Fruit fly (Drosophila melanogaster) S2 (cell line): ENCODE data around the gene EMC5.

Source experiments
- CG8478 ChIP-seq: fragments of >200 bp; optimal IDR thresholded peaks from 2 replicates; lab custom pipeline; 2018
- CTCF ChIP-seq, 2 experiments: fragments of >200 bp; optimal IDR thresholded peaks; 2 replicates each; lab custom pipeline; 2018

DNA sequence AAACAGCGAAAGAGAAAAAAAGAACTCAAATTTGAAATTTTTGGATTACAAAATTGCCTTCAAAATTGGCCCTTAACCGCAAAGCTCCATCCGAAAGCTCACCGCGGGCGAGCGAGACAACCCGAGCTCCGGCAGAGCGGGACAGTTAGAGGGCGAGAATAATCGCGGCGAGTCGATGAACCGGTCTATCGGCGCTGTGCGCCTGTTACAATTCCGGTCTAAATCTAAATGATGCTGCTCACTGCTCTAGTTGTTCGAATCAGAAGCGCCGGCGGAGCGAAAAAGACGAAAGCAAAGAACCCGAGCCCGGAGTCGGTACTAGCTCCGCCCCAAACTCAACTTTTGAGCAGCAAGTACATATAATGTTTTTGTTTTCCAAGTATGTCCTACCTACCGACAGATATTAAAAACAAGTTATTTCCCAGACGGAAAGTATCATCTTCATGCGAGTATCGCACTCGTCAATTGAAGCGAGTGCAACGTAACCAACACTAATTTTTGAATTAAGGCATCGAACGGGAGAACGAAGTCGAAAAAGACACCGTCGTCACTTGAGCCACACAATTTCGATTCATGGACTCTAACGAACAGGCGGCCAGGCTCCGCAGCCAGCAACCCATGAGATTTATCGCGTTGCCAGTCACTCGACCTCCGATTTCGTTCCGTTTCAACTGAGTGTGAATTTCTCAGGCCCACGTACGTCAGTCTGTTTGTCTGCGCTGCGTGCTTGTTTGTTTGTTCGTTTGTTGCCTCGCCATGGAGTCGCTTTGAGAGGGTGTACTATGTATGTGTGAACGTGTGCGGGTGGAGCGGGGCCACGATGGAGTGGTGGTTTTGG, 43.1 kb upstream of the EMC5 start:
- TF ChIP-seq CG8478 (lab: Kevin White, UChicago) (no peak), CTCF (optimal IDR thresholded peaks at IDR 0.05; lab: Kevin White, UChicago) (no peak)
